Worm (Caenorhabditis elegans) whole organism, late embryonic: ENCODE data around the gene ZC250.2.

Experiments
- ama-1 ChIP-seq: fragments of 150-350 bp; optimal IDR thresholded peaks from 2 replicates; lab custom pipeline; 2014
- ceh-14 ChIP-seq: sonication (generic microtip); optimal IDR thresholded peaks from 2 replicates; lab custom pipeline; 2016; ENCODE audit warnings: missing genotype, missing genetic modification characterization, missing compliant biosample characterization
- che-1 ChIP-seq: sonication (generic microtip); optimal IDR thresholded peaks from 2 replicates; lab custom pipeline; 2016; ENCODE audit warnings: mild to moderate bottlenecking, missing genetic modification characterization, missing compliant biosample characterization
- lin-11 ChIP-seq: fragments of 200-800 bp; sonication (Bioruptor generic); optimal IDR thresholded peaks from 2 replicates; lab custom pipeline; 2018; ENCODE audit warnings: mild to moderate bottlenecking, missing genetic modification characterization, missing compliant biosample characterization
- pha-4 ChIP-seq: fragments of 150-350 bp; optimal IDR thresholded peaks from 2 replicates; lab custom pipeline; 2018; ENCODE audit warnings: missing biosample characterization, missing genetic modification reagents, missing genetic modification characterization
- pros-1 ChIP-seq: fragments of 150-350 bp; optimal IDR thresholded peaks from 2 replicates; lab custom pipeline; 2014; ENCODE audit warnings: missing biosample characterization, missing genetic modification reagents, missing genetic modification characterization
- rnt-1 ChIP-seq: sonication (generic microtip); optimal IDR thresholded peaks from 2 replicates; lab custom pipeline; 2016; ENCODE audit warnings: missing genetic modification characterization, missing compliant biosample characterization
- unc-55 ChIP-seq: sonication (generic microtip); optimal IDR thresholded peaks from 2 replicates; lab custom pipeline; 2017; ENCODE audit warnings: missing biosample characterization, missing genetic modification reagents, missing genetic modification characterization
- unc-86 ChIP-seq: sonication (generic microtip); optimal IDR thresholded peaks from 2 replicates; lab custom pipeline; 2016; ENCODE audit warnings: missing genetic modification characterization, missing compliant biosample characterization

- TF ChIP-seq pha-4 (tag; lab: Kevin White, UChicago): no peak
- TF ChIP-seq ama-1 (lab: Kevin White, UChicago): no peak
- no peak for TF ChIP-seq unc-86 (tag; lab: Kevin White, UChicago)
- TF ChIP-seq che-1 (tag; lab: Kevin White, UChicago): no peak
- no peak for TF ChIP-seq pros-1 (tag; lab: Kevin White, UChicago)
- no peak for TF ChIP-seq lin-11 (tag; lab: Kevin White, UChicago)
- TF ChIP-seq unc-55 (GFP tag; lab: Kevin White, UChicago): no peak
- TF ChIP-seq rnt-1: no peak
- TF ChIP-seq ceh-14 (tag; lab: Kevin White, UChicago): no peak
These were observed 38.7 kb upstream of the ZC250.2 start, which contains the start of gene pgph-1 for ce11 chrV:5753432-5753831.
